Fruit fly (Drosophila melanogaster): ENCODE results near the gene CG45263.

CG45263 gene

dm6 chr3R:8467819-8468421, 9.5 kb downstream of the CG45263 start (continued):
- no peak for TF ChIP-seq gfzf (GFP tag; optimal IDR thresholded peaks at IDR 0.05)
- no peak for TF ChIP-seq CG3726 (GFP tag; IDR thresholded peaks at IDR 0.05)
- no peak for TF ChIP-seq amos (GFP tag; IDR thresholded peaks at IDR 0.05; ENCODE audit: partially characterized antibody)
- TF ChIP-seq CG34376 (GFP tag; optimal IDR thresholded peaks at IDR 0.05): no peak
- TF ChIP-seq YL-1 (GFP tag; optimal IDR thresholded peaks at IDR 0.05): no peak
- TF ChIP-seq Kr (GFP tag; optimal IDR thresholded peaks at IDR 0.05): peak; percentile 80
- no peak for TF ChIP-seq kah (GFP tag; optimal IDR thresholded peaks at IDR 0.05)
- TF ChIP-seq fd64A (GFP tag; optimal IDR thresholded peaks at IDR 0.05): no peak
- TF ChIP-seq Usf (GFP tag; optimal IDR thresholded peaks at IDR 0.05): no peak
- no peak for TF ChIP-seq CG6683 (GFP tag; optimal IDR thresholded peaks at IDR 0.05)
- no peak for TF ChIP-seq cg (GFP tag; optimal IDR thresholded peaks at IDR 0.05)
- TF ChIP-seq CG12744 (GFP tag; optimal IDR thresholded peaks at IDR 0.05): no peak
- peak; percentile 100 for TF ChIP-seq zen (tag; optimal IDR thresholded peaks at IDR 0.05)
- TF ChIP-seq Bgb (GFP tag; IDR thresholded peaks at IDR 0.05; ENCODE audit: partially characterized antibody): no peak
- TF ChIP-seq CG18599 (GFP tag; optimal IDR thresholded peaks at IDR 0.05): no peak
- TF ChIP-seq Neu2 (GFP tag; optimal IDR thresholded peaks at IDR 0.05; ENCODE audit: borderline replicate concordance): peak; percentile 36
- no peak for TF ChIP-seq rib (GFP tag; IDR thresholded peaks at IDR 0.05)
- TF ChIP-seq psq (GFP tag; optimal IDR thresholded peaks at IDR 0.05): no peak
- TF ChIP-seq CG6791 (GFP tag; IDR thresholded peaks at IDR 0.05; ENCODE audit: partially characterized antibody): no peak
- TF ChIP-seq Bteb2 (GFP tag; optimal IDR thresholded peaks at IDR 0.05): no peak
- TF ChIP-seq Doc3 (GFP tag; IDR thresholded peaks at IDR 0.05; ENCODE audit: partially characterized antibody): no peak
- TF ChIP-seq Mad (GFP tag; optimal IDR thresholded peaks at IDR 0.05): no peak
- TF ChIP-seq CG2678 (tag; optimal IDR thresholded peaks at IDR 0.05): no peak
- no peak for TF ChIP-seq danr (GFP tag; IDR thresholded peaks at IDR 0.05)
- no peak for TF ChIP-seq Dfd (GFP tag; optimal IDR thresholded peaks at IDR 0.05)
- TF ChIP-seq sug (tag; optimal IDR thresholded peaks at IDR 0.05): no peak
- no peak for TF ChIP-seq CG7271 (tag; optimal IDR thresholded peaks at IDR 0.05)
- no peak for TF ChIP-seq CG6689 (GFP tag; IDR thresholded peaks at IDR 0.05)
- no peak for TF ChIP-seq Tbp (GFP tag; optimal IDR thresholded peaks at IDR 0.05)
- no peak for TF ChIP-seq NC2α (GFP tag; optimal IDR thresholded peaks at IDR 0.05)
- no peak for TF ChIP-seq CG8388 (GFP tag; optimal IDR thresholded peaks at IDR 0.05)
- no peak for TF ChIP-seq MTF-1 (GFP tag; optimal IDR thresholded peaks at IDR 0.05; ENCODE audit: borderline replicate concordance)
- no peak for TF ChIP-seq Nf-YB (GFP tag; optimal IDR thresholded peaks at IDR 0.05)
- no peak for TF ChIP-seq luna (GFP tag; optimal IDR thresholded peaks at IDR 0.05)
- TF ChIP-seq Hr39 (optimal IDR thresholded peaks at IDR 0.05): no peak
- no peak for TF ChIP-seq CG13775 (GFP tag; optimal IDR thresholded peaks at IDR 0.05)
- no peak for TF ChIP-seq CG42726 (GFP tag; IDR thresholded peaks at IDR 0.05; ENCODE audit: partially characterized antibody)
- no peak for TF ChIP-seq az2 (GFP tag; optimal IDR thresholded peaks at IDR 0.05)
- TF ChIP-seq bbx (GFP tag; IDR thresholded peaks at IDR 0.05; ENCODE audit: partially characterized antibody): no peak
- TF ChIP-seq p53 (GFP tag; optimal IDR thresholded peaks at IDR 0.05): no peak
- TF ChIP-seq Nf-YC (tag; optimal IDR thresholded peaks at IDR 0.05): no peak
- no peak for TF ChIP-seq CG10654 (GFP tag; optimal IDR thresholded peaks at IDR 0.05)
- no peak for TF ChIP-seq CG18476 (GFP tag; optimal IDR thresholded peaks at IDR 0.05)
- no peak for TF ChIP-seq CG12236 (GFP tag; optimal IDR thresholded peaks at IDR 0.05)
- TF ChIP-seq Fer2 (tag; optimal IDR thresholded peaks at IDR 0.05): no peak
- no peak for TF ChIP-seq croc (GFP tag; conservative IDR thresholded peaks at IDR 0.05)
- no peak for TF ChIP-seq Abd-B (GFP tag; optimal IDR thresholded peaks at IDR 0.05)
- TF ChIP-seq CG30431 (GFP tag; optimal IDR thresholded peaks at IDR 0.05): no peak
- TF ChIP-seq CTCF (GFP tag; optimal IDR thresholded peaks at IDR 0.05): no peak
- TF ChIP-seq CG13624 (GFP tag; optimal IDR thresholded peaks at IDR 0.05): no peak
- TF ChIP-seq CG8765 (GFP tag; IDR thresholded peaks at IDR 0.05): peak; percentile 55; the same call in 1 of the 2 replicates

Measured in whole organism, embryonic.